Worm (Caenorhabditis elegans) whole organism, early embryonic: ENCODE measurements around the gene D1054.9.

Source experiments
- B0310.2 ChIP-seq: sonication (generic microtip); optimal IDR thresholded peaks from 2 replicates; lab custom pipeline; 2016; ENCODE audit warnings: mild to moderate bottlenecking, missing genetic modification characterization, missing compliant biosample characterization
- ama-1 ChIP-seq: fragments of 150-350 bp; optimal IDR thresholded peaks from 2 replicates; lab custom pipeline; 2014
- ceh-13 ChIP-seq: fragments of 200-800 bp; sonication (Bioruptor generic); optimal IDR thresholded peaks from 2 replicates; lab custom pipeline; 2018; ENCODE audit warnings: mild to moderate bottlenecking, missing genetic modification characterization, missing compliant biosample characterization
- flt-1 ChIP-seq: fragments of 200-800 bp; sonication (Bioruptor generic); IDR thresholded peaks from 2 replicates; pipeline ENCODE4 v1.3.6; 2022; ENCODE audit warnings: missing genetic modification characterization, missing compliant biosample characterization
- hmbx-1 ChIP-seq: sonication (generic microtip); optimal IDR thresholded peaks from 2 replicates; lab custom pipeline; 2016; ENCODE audit warnings: mild to moderate bottlenecking, missing genetic modification characterization, missing compliant biosample characterization
- hmg-4 ChIP-seq: fragments of 200-800 bp; sonication (Bioruptor generic); optimal IDR thresholded peaks from 2 replicates; lab custom pipeline; 2018; ENCODE audit warnings: mild to moderate bottlenecking, missing genetic modification characterization, missing compliant biosample characterization
- hnd-1 ChIP-seq: sonication (generic microtip); optimal IDR thresholded peaks from 2 replicates; lab custom pipeline; 2016; ENCODE audit warnings: missing genetic modification characterization, missing compliant biosample characterization
- pes-1 ChIP-seq: fragments of 200-800 bp; sonication (Bioruptor generic); IDR thresholded peaks from 2 replicates; pipeline ENCODE4 v1.3.6; 2022; ENCODE audit warnings: missing genetic modification reagents, missing genetic modification characterization, missing compliant biosample characterization
- scrt-1 ChIP-seq: fragments of 200-800 bp; sonication (Bioruptor generic); IDR thresholded peaks from 2 replicates; pipeline ENCODE4 v1.3.6; 2022; ENCODE audit warnings: missing genetic modification characterization, missing compliant biosample characterization
- sea-1 ChIP-seq: fragments of 200-800 bp; sonication (Bioruptor generic); conservative IDR thresholded peaks from 2 replicates; pipeline ENCODE4 v1.3.6; 2022; ENCODE audit warnings: missing genetic modification characterization, missing compliant biosample characterization
- tbx-11 ChIP-seq: fragments of 200-800 bp; sonication (Bioruptor generic); IDR thresholded peaks from 2 replicates; pipeline ENCODE4 v1.3.6; 2022; ENCODE audit warnings: missing genetic modification characterization, missing compliant biosample characterization
- tbx-37 ChIP-seq: fragments of 200-800 bp; sonication (Bioruptor generic); conservative IDR thresholded peaks from 2 replicates; pipeline ENCODE4 v1.3.6; 2022; ENCODE audit warnings: missing genetic modification reagents, missing genetic modification characterization, missing compliant biosample characterization
- tra-4 ChIP-seq: sonication (generic microtip); optimal IDR thresholded peaks from 2 replicates; lab custom pipeline; 2017; ENCODE audit warnings: missing genetic modification characterization, missing compliant biosample characterization

- TF ChIP-seq ama-1 (lab: Kevin White, UChicago): no peak
- no peak for TF ChIP-seq hmbx-1
- no peak for TF ChIP-seq hnd-1 (tag; lab: Kevin White, UChicago)
- no peak for TF ChIP-seq tbx-11 (GFP tag; lab: Robert Waterston, UW)
- no peak for TF ChIP-seq tra-4
- no peak for TF ChIP-seq scrt-1 (GFP tag; lab: Robert Waterston, UW)
- TF ChIP-seq hmg-4: no peak
- TF ChIP-seq pes-1 (GFP tag; lab: Robert Waterston, UW): no peak
- no peak for TF ChIP-seq tbx-37 (GFP tag; lab: Robert Waterston, UW)
- TF ChIP-seq B0310.2 (tag; lab: Kevin White, UChicago): no peak
- TF ChIP-seq ceh-13 (GFP tag; lab: Kevin White, UChicago): no peak
- no peak for TF ChIP-seq sea-1 (GFP tag; lab: Robert Waterston, UW)
- no peak for TF ChIP-seq flt-1 (GFP tag; lab: Robert Waterston, UW)
These were observed 26.8 kb downstream of the D1054.9 start, which contains the start of gene ocr-1 for ce11 chrV:10764066-10764465.
